Worm (Caenorhabditis elegans) whole organism, early embryonic: ENCODE measurements around the gene cpd-2.
"Not testable (repeated sequence)": the region's sequence is repeated elsewhere in the genome, so short reads cannot be mapped to it uniquely, and the experiment has no call there.

Source experiments
- B0310.2 ChIP-seq: sonication (generic microtip); optimal IDR thresholded peaks from 2 replicates; lab custom pipeline; 2016; ENCODE audit warnings: mild to moderate bottlenecking, missing genetic modification characterization, missing compliant biosample characterization
- F13C5.2 ChIP-seq: sonication (generic microtip); optimal IDR thresholded peaks from 2 replicates; lab custom pipeline; 2017; ENCODE audit warnings: mild to moderate bottlenecking, missing genetic modification characterization, inconsistent platforms, missing compliant biosample characterization
- aly-1 ChIP-seq: sonication (generic microtip); optimal IDR thresholded peaks from 2 replicates; lab custom pipeline; 2016; ENCODE audit warnings: missing genetic modification characterization, missing compliant biosample characterization
- ama-1 ChIP-seq: fragments of 150-350 bp; optimal IDR thresholded peaks from 2 replicates; lab custom pipeline; 2014
- ceh-13 ChIP-seq: fragments of 200-800 bp; sonication (Bioruptor generic); optimal IDR thresholded peaks from 2 replicates; lab custom pipeline; 2018; ENCODE audit warnings: mild to moderate bottlenecking, missing genetic modification characterization, missing compliant biosample characterization
- ceh-36 ChIP-seq: sonication (generic microtip); optimal IDR thresholded peaks from 2 replicates; lab custom pipeline; 2016; ENCODE audit warnings: missing genetic modification characterization, inconsistent platforms, missing compliant biosample characterization
- ets-7 ChIP-seq: sonication (generic microtip); optimal IDR thresholded peaks from 2 replicates; lab custom pipeline; 2016; ENCODE audit warnings: missing genotype, missing genetic modification characterization, missing compliant biosample characterization
- flt-1 ChIP-seq: fragments of 200-800 bp; sonication (Bioruptor generic); IDR thresholded peaks from 2 replicates; pipeline ENCODE4 v1.3.6; 2022; ENCODE audit warnings: missing genetic modification characterization, missing compliant biosample characterization
- hmbx-1 ChIP-seq: sonication (generic microtip); optimal IDR thresholded peaks from 2 replicates; lab custom pipeline; 2016; ENCODE audit warnings: mild to moderate bottlenecking, missing genetic modification characterization, missing compliant biosample characterization
- hmg-4 ChIP-seq: fragments of 200-800 bp; sonication (Bioruptor generic); optimal IDR thresholded peaks from 2 replicates; lab custom pipeline; 2018; ENCODE audit warnings: mild to moderate bottlenecking, missing genetic modification characterization, missing compliant biosample characterization
- hnd-1 ChIP-seq: sonication (generic microtip); optimal IDR thresholded peaks from 2 replicates; lab custom pipeline; 2016; ENCODE audit warnings: missing genetic modification characterization, missing compliant biosample characterization
- pes-1 ChIP-seq: fragments of 200-800 bp; sonication (Bioruptor generic); IDR thresholded peaks from 2 replicates; pipeline ENCODE4 v1.3.6; 2022; ENCODE audit warnings: missing genetic modification reagents, missing genetic modification characterization, missing compliant biosample characterization
- scrt-1 ChIP-seq: fragments of 200-800 bp; sonication (Bioruptor generic); IDR thresholded peaks from 2 replicates; pipeline ENCODE4 v1.3.6; 2022; ENCODE audit warnings: missing genetic modification characterization, missing compliant biosample characterization
- sea-1 ChIP-seq: fragments of 200-800 bp; sonication (Bioruptor generic); conservative IDR thresholded peaks from 2 replicates; pipeline ENCODE4 v1.3.6; 2022; ENCODE audit warnings: missing genetic modification characterization, missing compliant biosample characterization
- tbx-11 ChIP-seq: fragments of 200-800 bp; sonication (Bioruptor generic); IDR thresholded peaks from 2 replicates; pipeline ENCODE4 v1.3.6; 2022; ENCODE audit warnings: missing genetic modification characterization, missing compliant biosample characterization
- tbx-37 ChIP-seq: fragments of 200-800 bp; sonication (Bioruptor generic); conservative IDR thresholded peaks from 2 replicates; pipeline ENCODE4 v1.3.6; 2022; ENCODE audit warnings: missing genetic modification reagents, missing genetic modification characterization, missing compliant biosample characterization
- tra-4 ChIP-seq: sonication (generic microtip); optimal IDR thresholded peaks from 2 replicates; lab custom pipeline; 2017; ENCODE audit warnings: missing genetic modification characterization, missing compliant biosample characterization

Gene cpd-2

DNA sequence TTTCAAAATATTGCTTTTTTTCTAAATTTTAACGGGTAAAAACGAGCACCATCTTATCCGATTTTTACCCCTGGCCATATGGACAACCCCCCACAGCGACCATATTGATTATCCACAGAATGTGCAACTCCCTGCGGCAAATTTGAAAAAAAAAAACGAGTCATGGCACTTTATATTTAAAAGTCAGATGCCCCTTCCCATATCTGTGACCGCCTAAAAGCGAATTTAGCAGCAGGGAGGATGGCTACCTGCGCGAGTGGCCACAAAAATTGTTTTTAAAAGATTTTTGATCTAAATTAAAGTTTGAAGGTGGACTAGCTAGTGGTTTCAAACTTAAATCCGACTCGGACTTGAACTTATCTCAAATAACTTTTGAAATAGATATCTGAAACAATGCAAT, 6.7 kb downstream of the cpd-2 start:
- TF ChIP-seq ceh-36 (tag; lab: Kevin White, UChicago) (no peak), tbx-37 (GFP tag; lab: Robert Waterston, UW) (no peak), ets-7 (no peak), hmg-4 (peak; percentile 50), tbx-11 (GFP tag; lab: Robert Waterston, UW) (0 out of 2 replicates have a peak, but pooled peaks have one; percentile 14), scrt-1 (GFP tag; lab: Robert Waterston, UW) (no peak), flt-1 (GFP tag; lab: Robert Waterston, UW) (no peak), tra-4 (tag; lab: Kevin White, UChicago) (no peak), ceh-13 (GFP tag; lab: Kevin White, UChicago) (no peak), ama-1 (lab: Kevin White, UChicago) (no peak), aly-1 (tag; lab: Kevin White, UChicago) (no peak), pes-1 (GFP tag; lab: Robert Waterston, UW) (peak; percentile 47; the same call in 1 of the 2 replicates), sea-1 (GFP tag; lab: Robert Waterston, UW) (peak; percentile 53; the same call in 1 of the 2 replicates), hnd-1 (no peak), hmbx-1 (tag; lab: Kevin White, UChicago) (no peak), F13C5.2 (tag; lab: Kevin White, UChicago) (peak; percentile 85), B0310.2 (tag; lab: Kevin White, UChicago) (no peak)

DNA sequence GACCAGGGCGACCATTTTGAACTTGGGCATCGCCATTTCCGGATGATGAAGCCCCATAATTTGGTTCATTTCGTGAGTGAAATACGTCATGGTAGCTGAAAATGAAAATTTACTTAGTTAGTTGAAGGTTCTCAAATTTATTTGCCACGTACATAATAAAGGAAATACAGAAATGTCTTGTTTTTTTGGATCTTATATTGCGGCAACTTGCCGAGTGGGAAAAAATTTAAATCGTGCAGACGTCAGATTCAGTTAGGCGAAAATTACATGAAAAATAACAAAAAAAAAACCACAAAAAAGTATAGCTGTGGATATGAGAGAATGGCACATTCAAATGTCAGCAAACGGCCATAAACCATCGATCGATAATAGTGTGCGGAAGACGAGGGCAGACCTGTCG, 9.2 kb downstream of the cpd-2 start, which contains the start of gene T27A8.2:
T27A8.2 (minus strand) TSS at position 101 of the 400 bp plus-strand sequence.
- TF ChIP-seq tra-4 (tag; lab: Kevin White, UChicago) (no peak), aly-1 (tag; lab: Kevin White, UChicago) (no peak), tbx-37 (GFP tag; lab: Robert Waterston, UW) (no peak), sea-1 (GFP tag; lab: Robert Waterston, UW) (no peak), hmbx-1 (tag; lab: Kevin White, UChicago) (no peak)

DNA sequence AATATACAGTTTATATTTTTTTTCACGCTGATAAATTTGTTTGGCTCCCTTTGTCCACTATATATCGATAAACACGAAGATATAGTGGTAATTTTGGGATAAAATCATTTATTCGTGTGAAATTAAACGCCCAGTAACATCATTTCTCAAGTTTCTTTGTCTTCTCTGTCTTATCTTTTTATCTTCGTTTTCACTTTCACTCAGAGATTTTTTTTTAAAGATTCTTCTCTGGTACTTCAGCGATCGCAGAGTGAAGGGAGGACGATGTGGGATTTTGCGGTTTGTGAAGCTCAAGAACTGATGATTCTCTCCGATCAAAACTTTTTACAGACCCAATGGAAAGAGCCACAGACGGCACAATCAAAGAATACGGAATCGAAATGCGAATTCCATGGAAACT, 12.7 kb downstream of the cpd-2 start, which contains the start of gene T27A8.3:
T27A8.3 (plus strand) TSS at position 301 of the 400 bp plus-strand sequence.
- not testable (repeated sequence) for TF ChIP-seq pes-1 (GFP tag; lab: Robert Waterston, UW); ama-1 (lab: Kevin White, UChicago); B0310.2 (tag; lab: Kevin White, UChicago)

DNA sequence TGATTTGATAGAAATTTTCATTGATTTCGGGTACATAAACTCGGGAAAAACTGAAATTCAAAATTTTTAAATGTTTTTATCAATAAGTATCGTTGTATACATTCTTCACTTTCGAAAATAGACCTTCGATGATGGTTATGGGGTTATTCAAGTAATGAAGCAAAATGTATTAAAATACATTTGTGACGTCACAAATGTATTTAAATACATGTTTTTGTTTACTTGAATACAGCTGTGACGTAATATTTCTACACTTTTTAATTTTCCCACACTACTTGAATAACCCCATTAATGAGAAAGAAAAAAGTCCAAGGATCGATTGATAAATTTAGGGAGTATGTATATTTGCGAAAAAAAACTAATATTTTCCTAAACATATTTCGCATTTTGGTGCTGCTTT, 18.3 kb downstream of the cpd-2 start:
- no peak for TF ChIP-seq F13C5.2 (tag; lab: Kevin White, UChicago)
- TF ChIP-seq flt-1 (GFP tag; lab: Robert Waterston, UW) = no peak
- no peak for TF ChIP-seq ets-7
- TF ChIP-seq pes-1 (GFP tag; lab: Robert Waterston, UW) = no peak
- TF ChIP-seq aly-1 (tag; lab: Kevin White, UChicago) = no peak
- no peak for TF ChIP-seq tra-4 (tag; lab: Kevin White, UChicago)
- TF ChIP-seq hmbx-1 (tag; lab: Kevin White, UChicago) = no peak
- no peak for TF ChIP-seq hnd-1
- no peak for TF ChIP-seq tbx-37 (GFP tag; lab: Robert Waterston, UW)
- no peak for TF ChIP-seq tbx-11 (GFP tag; lab: Robert Waterston, UW)
- TF ChIP-seq scrt-1 (GFP tag; lab: Robert Waterston, UW) = no peak
- no peak for TF ChIP-seq hmg-4
- TF ChIP-seq sea-1 (GFP tag; lab: Robert Waterston, UW) = no peak
- TF ChIP-seq ceh-13 (GFP tag; lab: Kevin White, UChicago) = no peak
- TF ChIP-seq B0310.2 (tag; lab: Kevin White, UChicago) = no peak

DNA sequence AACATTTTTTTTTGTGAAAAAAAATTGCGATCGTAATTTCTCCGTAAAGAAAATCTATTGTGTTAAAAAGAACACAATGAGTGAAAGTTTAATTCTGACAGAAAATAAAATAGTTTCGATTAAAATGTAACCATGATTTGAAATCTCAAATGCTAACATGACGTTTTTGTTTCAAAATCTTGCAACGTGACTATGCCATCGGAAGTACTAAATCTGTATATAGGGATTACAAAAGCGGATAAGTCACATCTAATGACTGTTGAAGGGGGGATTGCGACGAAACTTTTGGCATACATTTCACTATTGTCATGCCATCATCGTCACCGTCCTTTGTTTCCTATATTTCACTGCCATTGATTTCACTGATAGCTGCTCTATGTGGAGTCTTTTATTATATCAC, 22.9 kb downstream of the cpd-2 start, which contains the start of gene col-187:
col-187 (plus strand) TSS at position 301 of the 400 bp plus-strand sequence.
- TF ChIP-seq pes-1 (GFP tag; lab: Robert Waterston, UW) (no peak), tbx-11 (GFP tag; lab: Robert Waterston, UW) (no peak), hnd-1 (no peak), tbx-37 (GFP tag; lab: Robert Waterston, UW) (no peak), ceh-36 (tag; lab: Kevin White, UChicago) (no peak), ama-1 (lab: Kevin White, UChicago) (no peak), flt-1 (GFP tag; lab: Robert Waterston, UW) (no peak), aly-1 (tag; lab: Kevin White, UChicago) (no peak)

DNA sequence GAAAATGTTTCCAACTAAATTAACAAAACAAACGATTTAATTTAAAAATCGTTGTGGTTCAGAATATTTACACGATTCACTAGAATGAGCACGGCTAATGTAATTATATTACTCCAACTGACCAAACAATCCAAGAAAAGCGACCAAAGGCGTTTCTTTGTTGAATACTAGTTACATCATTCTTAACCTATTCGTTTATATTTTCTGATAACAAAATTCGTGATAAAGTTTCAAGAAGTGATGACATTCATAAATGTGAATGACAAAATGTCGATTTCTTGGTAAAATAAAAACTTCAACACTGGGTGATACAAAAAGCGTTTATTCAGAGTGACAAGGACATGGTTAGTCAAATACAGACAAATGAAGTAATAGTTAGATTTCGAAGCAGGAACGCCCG, 26.8 kb downstream of the cpd-2 start, which contains the start of gene C30F2.4:
C30F2.4 (minus strand) TSS at position 101 of the 400 bp plus-strand sequence.
- no peak for TF ChIP-seq hnd-1
- TF ChIP-seq ceh-13 (GFP tag; lab: Kevin White, UChicago) = no peak
- TF ChIP-seq ama-1 (lab: Kevin White, UChicago) = no peak
- TF ChIP-seq scrt-1 (GFP tag; lab: Robert Waterston, UW) = no peak
- TF ChIP-seq hmbx-1 (tag; lab: Kevin White, UChicago) = no peak
- no peak for TF ChIP-seq ets-7
- no peak for TF ChIP-seq flt-1 (GFP tag; lab: Robert Waterston, UW)
- TF ChIP-seq hmg-4 = no peak
- TF ChIP-seq tbx-11 (GFP tag; lab: Robert Waterston, UW) = no peak
- TF ChIP-seq F13C5.2 (tag; lab: Kevin White, UChicago) = no peak
- TF ChIP-seq sea-1 (GFP tag; lab: Robert Waterston, UW) = no peak
- no peak for TF ChIP-seq tbx-37 (GFP tag; lab: Robert Waterston, UW)

DNA sequence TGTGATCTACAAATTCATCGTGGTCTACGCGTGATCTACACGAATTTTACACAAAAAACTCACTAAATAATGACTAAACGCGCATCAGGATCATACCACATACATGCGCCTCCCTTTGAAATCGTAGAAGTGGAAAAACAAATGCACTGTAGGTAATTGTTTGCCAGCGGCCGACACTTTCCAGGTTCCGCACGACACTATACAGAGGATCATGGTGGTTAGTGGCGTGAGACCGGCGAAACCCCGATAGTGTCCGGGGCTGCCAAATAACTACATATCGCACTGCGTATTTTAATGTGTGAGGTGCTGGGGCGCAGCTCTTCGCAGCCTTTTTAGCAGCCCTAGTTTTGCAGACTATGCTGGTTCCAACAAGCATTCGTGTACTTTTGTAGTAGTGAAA, 29.0 kb downstream of the cpd-2 start:
- no peak for TF ChIP-seq hmbx-1 (tag; lab: Kevin White, UChicago)
- no peak for TF ChIP-seq B0310.2 (tag; lab: Kevin White, UChicago)
- no peak for TF ChIP-seq F13C5.2 (tag; lab: Kevin White, UChicago)
- TF ChIP-seq hmg-4 = no peak
- no peak for TF ChIP-seq pes-1 (GFP tag; lab: Robert Waterston, UW)
- TF ChIP-seq hnd-1 = no peak
- no peak for TF ChIP-seq ets-7
- no peak for TF ChIP-seq ceh-13 (GFP tag; lab: Kevin White, UChicago)
- TF ChIP-seq tra-4 (tag; lab: Kevin White, UChicago) = no peak
- no peak for TF ChIP-seq scrt-1 (GFP tag; lab: Robert Waterston, UW)
- TF ChIP-seq tbx-11 (GFP tag; lab: Robert Waterston, UW) = no peak
